Fruit fly (Drosophila melanogaster): Measurements from ENCODE around the gene CG34124.
A peak's percentile ranks its signal among the peaks of the same experiment; 100 is the strongest.

Gene CG34124

dm6 chr2L:4995837-4996136, 37.6 kb downstream of the CG34124 start:
- peak; percentile 36 for TF ChIP-seq CG34376 (GFP tag; optimal IDR thresholded peaks at IDR 0.05)
- TF ChIP-seq ase (GFP tag; IDR thresholded peaks at IDR 0.05): no peak
- no peak for TF ChIP-seq Hr3 (GFP tag; optimal IDR thresholded peaks at IDR 0.05)
- peak; percentile 67 for TF ChIP-seq sug (tag; optimal IDR thresholded peaks at IDR 0.05)
- TF ChIP-seq Rx (GFP tag; IDR thresholded peaks at IDR 0.05): no peak
- TF ChIP-seq CG10321 (GFP tag; IDR thresholded peaks at IDR 0.05): no peak
- TF ChIP-seq zen (tag; optimal IDR thresholded peaks at IDR 0.05): peak; percentile 92
- no peak for TF ChIP-seq CG5953 (GFP tag; IDR thresholded peaks at IDR 0.05)
- peak; percentile 98 for TF ChIP-seq exex (tag; optimal IDR thresholded peaks at IDR 0.05)
- no peak for TF ChIP-seq CG17829 (tag; optimal IDR thresholded peaks at IDR 0.05)
- no peak for TF ChIP-seq CG3995 (GFP tag; optimal IDR thresholded peaks at IDR 0.05)
- TF ChIP-seq ac (GFP tag; optimal IDR thresholded peaks at IDR 0.05): no peak
- TF ChIP-seq CG13424 (tag; optimal IDR thresholded peaks at IDR 0.05): no peak
- TF ChIP-seq slp2 (GFP tag; optimal IDR thresholded peaks at IDR 0.05): no peak
- TF ChIP-seq CG12659 (GFP tag; optimal IDR thresholded peaks at IDR 0.05): no peak
- peak; percentile 20 for TF ChIP-seq sd (tag; optimal IDR thresholded peaks at IDR 0.05)
- peak; percentile 27 for TF ChIP-seq cwo (GFP tag; optimal IDR thresholded peaks at IDR 0.05)
- TF ChIP-seq crp (GFP tag; optimal IDR thresholded peaks at IDR 0.05): no peak
- TF ChIP-seq CG18599 (GFP tag; optimal IDR thresholded peaks at IDR 0.05): no peak
- TF ChIP-seq CG8281 (tag; optimal IDR thresholded peaks at IDR 0.05): no peak
- TF ChIP-seq Hr39 (optimal IDR thresholded peaks at IDR 0.05): no peak
- TF ChIP-seq PHDP (tag; optimal IDR thresholded peaks at IDR 0.05): peak; percentile 4
- TF ChIP-seq sens-2 (GFP tag; IDR thresholded peaks at IDR 0.05): peak; percentile 55; the same call in 1 of the 2 replicates
- TF ChIP-seq bab2 (GFP tag; optimal IDR thresholded peaks at IDR 0.05): no peak
- TF ChIP-seq tll (GFP tag; optimal IDR thresholded peaks at IDR 0.05): peak in 1 of 2 experiments; percentile 27
- peak; percentile 2 for TF ChIP-seq HHEX (GFP tag; optimal IDR thresholded peaks at IDR 0.05)
- no peak for TF ChIP-seq Doc2 (GFP tag; IDR thresholded peaks at IDR 0.05)
- no peak for TF ChIP-seq gce (GFP tag; IDR thresholded peaks at IDR 0.05)
- no peak for TF ChIP-seq gsb (GFP tag; IDR thresholded peaks at IDR 0.05)
- no peak for TF ChIP-seq CG6175 (GFP tag; IDR thresholded peaks at IDR 0.05)
- TF ChIP-seq ab (GFP tag; optimal IDR thresholded peaks at IDR 0.05): no peak
- TF ChIP-seq Doc3 (GFP tag; IDR thresholded peaks at IDR 0.05; ENCODE audit: partially characterized antibody): no peak
- no peak for TF ChIP-seq CG10543 (GFP tag; optimal IDR thresholded peaks at IDR 0.05)
- TF ChIP-seq Vsx1 (GFP tag; optimal IDR thresholded peaks at IDR 0.05): peak; percentile 71
- no peak for TF ChIP-seq CG15601 (tag; optimal IDR thresholded peaks at IDR 0.05)

- TF ChIP-seq ato (GFP tag; IDR thresholded peaks at IDR 0.05; ENCODE audit: partially characterized antibody): 0 out of 2 replicates have a peak, but pooled peaks have one; percentile 9
- peak; percentile 51; the same call in 1 of the 2 replicates for TF ChIP-seq vvl (GFP tag; IDR thresholded peaks at IDR 0.05)
- TF ChIP-seq eve (GFP tag; optimal IDR thresholded peaks at IDR 0.05): peak in 1 of 2 experiments; percentile 69
- no peak for TF ChIP-seq CG5953 (GFP tag; IDR thresholded peaks at IDR 0.05)
- TF ChIP-seq Blimp-1 (GFP tag; optimal IDR thresholded peaks at IDR 0.05): peak; percentile 71
- TF ChIP-seq YL-1 (GFP tag; optimal IDR thresholded peaks at IDR 0.05): no peak
Observed at dm6 chr2L:4996283-4996922, 38.2 kb downstream of the CG34124 start.

All from whole organism, embryonic.